Worm (Caenorhabditis elegans) whole organism, L4 larva: ENCODE data around the gene unc-64.

Experiments used
- F10B5.3 ChIP-seq: sonication (generic microtip); optimal IDR thresholded peaks from 2 replicates; lab custom pipeline; 2016; ENCODE audit warnings: mild to moderate bottlenecking, missing genetic modification characterization, missing compliant biosample characterization
- F26F4.8 ChIP-seq: fragments of 200-800 bp; sonication (Bioruptor generic); conservative IDR thresholded peaks from 2 replicates; pipeline ENCODE4 v1.3.6; 2022; ENCODE audit warnings: missing genetic modification characterization, missing compliant biosample characterization
- F37D6.2 ChIP-seq: sonication (generic microtip); optimal IDR thresholded peaks from 2 replicates; lab custom pipeline; 2016; ENCODE audit warnings: mild to moderate bottlenecking, missing genetic modification characterization, missing compliant biosample characterization
- T20F7.1 ChIP-seq: fragments of 200-800 bp; sonication (Bioruptor generic); optimal IDR thresholded peaks from 2 replicates; lab custom pipeline; 2018; ENCODE audit warnings: mild to moderate bottlenecking, missing genetic modification characterization, missing compliant biosample characterization
- Y105C5A.15 ChIP-seq: fragments of 200-800 bp; sonication (Bioruptor generic); IDR thresholded peaks from 2 replicates; pipeline ENCODE4 v1.3.6; 2022; ENCODE audit warnings: missing genetic modification characterization, missing compliant biosample characterization
- Y48G9A.11 ChIP-seq: fragments of 200-800 bp; sonication (Bioruptor generic); IDR thresholded peaks from 2 replicates; pipeline ENCODE4 v1.3.6; 2022; ENCODE audit warnings: missing genetic modification reagents, missing genetic modification characterization, missing compliant biosample characterization
- ZK337.2 ChIP-seq: fragments of 200-800 bp; sonication (Bioruptor generic); IDR thresholded peaks from 2 replicates; pipeline ENCODE4 v1.3.6; 2022; ENCODE audit warnings: missing genetic modification reagents, missing genetic modification characterization, missing compliant biosample characterization
- ZK546.5 ChIP-seq, 2 experiments: sonication (generic microtip); optimal IDR thresholded peaks; 2 replicates each; lab custom pipeline; 2017; ENCODE audit warnings: missing biosample characterization in 2 of 2, missing genetic modification characterization in 2 of 2
- aha-1 ChIP-seq: fragments of 150-350 bp; peaks from one replicate; lab custom pipeline; 2014; ENCODE audit warnings: missing biosample characterization, missing genetic modification characterization
- ceh-20 ChIP-seq: fragments of 200-800 bp; sonication (Bioruptor generic); IDR thresholded peaks from 2 replicates; pipeline ENCODE4 v1.3.6; 2022; ENCODE audit warnings: missing genetic modification reagents, missing genetic modification characterization, missing compliant biosample characterization
- ceh-44 ChIP-seq: fragments of 200-800 bp; sonication (Bioruptor generic); IDR thresholded peaks from 2 replicates; pipeline ENCODE4 v1.3.6; 2022; ENCODE audit warnings: missing genetic modification reagents, missing genetic modification characterization, missing compliant biosample characterization
- ceh-82 ChIP-seq: sonication (generic microtip); optimal IDR thresholded peaks from 2 replicates; lab custom pipeline; 2017; ENCODE audit warnings: missing biosample characterization, missing genetic modification characterization
- ces-1 ChIP-seq: fragments of 150-350 bp; sonication (generic microtip); optimal IDR thresholded peaks from 4 replicates; lab custom pipeline; 2014; ENCODE audit warnings: missing biosample characterization, missing genetic modification reagents, missing genetic modification characterization
- ctbp-1 ChIP-seq: fragments of 200-800 bp; sonication (Bioruptor generic); IDR thresholded peaks from 2 replicates; pipeline ENCODE4 v1.3.6; 2022; ENCODE audit warnings: missing genetic modification reagents, missing genetic modification characterization, missing compliant biosample characterization
- dmd-8 ChIP-seq: fragments of 200-800 bp; sonication (Bioruptor generic); IDR thresholded peaks from 2 replicates; pipeline ENCODE4 v1.3.6; 2022; ENCODE audit warnings: missing genetic modification characterization, missing compliant biosample characterization
- dve-1 ChIP-seq: sonication (generic microtip); optimal IDR thresholded peaks from 2 replicates; lab custom pipeline; 2017; ENCODE audit warnings: antibody characterized with exemption, mild to moderate bottlenecking, missing genetic modification characterization, missing compliant biosample characterization; ENCODE audit not compliant: insufficient read depth
- egl-27 ChIP-seq: sonication (generic microtip); optimal IDR thresholded peaks from 3 replicates; lab custom pipeline; 2017; ENCODE audit warnings: missing biosample characterization, missing genetic modification reagents, missing genetic modification characterization
- egl-43 ChIP-seq: fragments of 200-800 bp; sonication (Bioruptor generic); IDR thresholded peaks from 2 replicates; pipeline ENCODE4 v1.3.6; 2022; ENCODE audit warnings: missing genetic modification reagents, missing genetic modification characterization, missing compliant biosample characterization
- fkh-10 ChIP-seq: fragments of 150-350 bp; optimal IDR thresholded peaks from 2 replicates; lab custom pipeline; 2014; ENCODE audit warnings: missing biosample characterization, missing genetic modification reagents, missing genetic modification characterization
- gei-8 ChIP-seq: fragments of 200-800 bp; sonication (Bioruptor generic); optimal IDR thresholded peaks from 2 replicates; lab custom pipeline; 2018; ENCODE audit warnings: mild to moderate bottlenecking, missing genetic modification characterization, missing compliant biosample characterization
- hif-1 ChIP-seq, 2 experiments: sonication (generic microtip); optimal IDR thresholded peaks; 2 replicates each; lab custom pipeline; 2016 to 2017; ENCODE audit warnings: missing compliant biosample characterization in 2 of 2, missing genetic modification characterization in 2 of 2, missing genetic modification reagents in 2 of 2, missing genotype in 2 of 2, mild to moderate bottlenecking in 1 of 2
- hlh-30 ChIP-seq: sonication (generic microtip); optimal IDR thresholded peaks from 2 replicates; lab custom pipeline; 2017; ENCODE audit warnings: antibody characterized with exemption, mild to moderate bottlenecking, missing genetic modification characterization, missing compliant biosample characterization; ENCODE audit not compliant: insufficient read depth
- jun-1 ChIP-seq: fragments of 150-350 bp; optimal IDR thresholded peaks from 2 replicates; lab custom pipeline; 2014; ENCODE audit warnings: missing biosample characterization, missing genetic modification reagents, missing genetic modification characterization
- lim-7 ChIP-seq: fragments of 200-800 bp; sonication (Bioruptor generic); IDR thresholded peaks from 2 replicates; pipeline ENCODE4 v1.3.6; 2022; ENCODE audit warnings: missing genetic modification characterization, missing compliant biosample characterization
- lin-1 ChIP-seq: fragments of 200-800 bp; sonication (Bioruptor generic); IDR thresholded peaks from 2 replicates; pipeline ENCODE4 v1.3.6; 2022; ENCODE audit warnings: missing genetic modification reagents, missing genetic modification characterization, missing compliant biosample characterization
- lin-13 ChIP-seq: fragments of 150-350 bp; optimal IDR thresholded peaks from 2 replicates; lab custom pipeline; 2014; ENCODE audit warnings: missing biosample characterization, missing genetic modification reagents, missing genetic modification characterization
- lin-15B ChIP-seq: fragments of 150-350 bp; sonication (generic microtip); optimal IDR thresholded peaks from 3 replicates; lab custom pipeline; 2014; ENCODE audit warnings: missing biosample characterization, missing genetic modification characterization
- lin-38 ChIP-seq: fragments of 200-800 bp; sonication (Bioruptor generic); IDR thresholded peaks from 2 replicates; pipeline ENCODE4 v1.3.6; 2022; ENCODE audit warnings: missing genetic modification reagents, missing genetic modification characterization, missing compliant biosample characterization
- lsy-2 ChIP-seq, 2 experiments: fragments of 150-350 bp in 1 of 2; sonication (generic microtip) in 1 of 2; optimal IDR thresholded peaks; 2 replicates each; lab custom pipeline; 2014 to 2017; ENCODE audit warnings: missing biosample characterization in 2 of 2, missing genetic modification characterization in 2 of 2
- madf-9 ChIP-seq: fragments of 200-800 bp; sonication (Bioruptor generic); conservative IDR thresholded peaks from 2 replicates; pipeline ENCODE4 v1.3.6; 2022; ENCODE audit warnings: missing genetic modification reagents, missing genetic modification characterization, missing compliant biosample characterization
- mdl-1 ChIP-seq, 2 experiments: fragments of 150-350 bp in 1 of 2; sonication (generic microtip) in 1 of 2; optimal IDR thresholded peaks; 2 replicates each; lab custom pipeline; 2014 to 2017; ENCODE audit warnings: missing biosample characterization in 2 of 2, missing genetic modification characterization in 2 of 2
- mdt-29 ChIP-seq: fragments of 200-800 bp; sonication (Bioruptor generic); IDR thresholded peaks from 2 replicates; pipeline ENCODE4 v1.3.6; 2022; ENCODE audit warnings: missing genetic modification reagents, missing genetic modification characterization, missing compliant biosample characterization
- mep-1 ChIP-seq: fragments of 150-350 bp; sonication (generic microtip); optimal IDR thresholded peaks from 3 replicates; lab custom pipeline; 2014; ENCODE audit warnings: missing biosample characterization, missing genetic modification characterization
- nhr-102 ChIP-seq: sonication (generic microtip); optimal IDR thresholded peaks from 2 replicates; lab custom pipeline; 2016; ENCODE audit warnings: mild to moderate bottlenecking, missing genetic modification characterization, moderate library complexity, missing compliant biosample characterization
- nhr-11 ChIP-seq: fragments of 150-350 bp; optimal IDR thresholded peaks from 2 replicates; lab custom pipeline; 2014; ENCODE audit warnings: missing biosample characterization, missing genetic modification characterization
- nhr-25 ChIP-seq: sonication (generic microtip); optimal IDR thresholded peaks from 2 replicates; lab custom pipeline; 2017; ENCODE audit warnings: missing genetic modification characterization, mild to moderate bottlenecking, missing compliant biosample characterization, antibody characterized with exemption, moderate library complexity, borderline replicate concordance; ENCODE audit not compliant: insufficient read depth
- nhr-41 ChIP-seq: fragments of 200-800 bp; sonication (Bioruptor generic); IDR thresholded peaks from 2 replicates; pipeline ENCODE4 v1.3.6; 2022; ENCODE audit warnings: missing genetic modification reagents, missing genetic modification characterization, missing compliant biosample characterization
- nhr-42 ChIP-seq: fragments of 200-800 bp; sonication (Bioruptor generic); IDR thresholded peaks from 2 replicates; pipeline ENCODE4 v1.3.6; 2022; ENCODE audit warnings: missing genetic modification characterization, missing compliant biosample characterization
- nhr-6 ChIP-seq: fragments of 150-350 bp; optimal IDR thresholded peaks from 2 replicates; lab custom pipeline; 2014; ENCODE audit warnings: missing biosample characterization, missing genetic modification characterization
- rbr-2 ChIP-seq: sonication (generic microtip); optimal IDR thresholded peaks from 2 replicates; lab custom pipeline; 2016; ENCODE audit warnings: missing genotype, missing genetic modification characterization, missing compliant biosample characterization
- set-16 ChIP-seq: fragments of 200-800 bp; sonication (Bioruptor generic); IDR thresholded peaks from 2 replicates; pipeline ENCODE4 v1.3.6; 2022; ENCODE audit warnings: missing genetic modification reagents, missing genetic modification characterization, missing compliant biosample characterization
- snpc-4 ChIP-seq: fragments of 150-350 bp; optimal IDR thresholded peaks from 2 replicates; lab custom pipeline; 2014; ENCODE audit warnings: missing biosample characterization, missing genetic modification characterization
- spr-1 ChIP-seq: sonication (generic microtip); optimal IDR thresholded peaks from 2 replicates; lab custom pipeline; 2016; ENCODE audit warnings: mild to moderate bottlenecking, missing genetic modification characterization, missing compliant biosample characterization
- tag-97 ChIP-seq: fragments of 200-800 bp; sonication (Bioruptor generic); IDR thresholded peaks from 2 replicates; pipeline ENCODE4 v1.3.6; 2022; ENCODE audit warnings: missing genetic modification characterization, missing compliant biosample characterization
- tra-1 ChIP-seq: fragments of 200-800 bp; sonication (Bioruptor generic); IDR thresholded peaks from 2 replicates; pipeline ENCODE4 v1.3.6; 2022; ENCODE audit warnings: missing genetic modification reagents, missing genetic modification characterization, missing compliant biosample characterization
- vab-7 ChIP-seq: fragments of 200-800 bp; sonication (Bioruptor generic); IDR thresholded peaks from 2 replicates; pipeline ENCODE4 v1.3.6; 2022; ENCODE audit warnings: missing genetic modification reagents, missing genetic modification characterization, missing compliant biosample characterization
- zfp-2 ChIP-seq: sonication (generic microtip); optimal IDR thresholded peaks from 2 replicates; lab custom pipeline; 2016; ENCODE audit warnings: mild to moderate bottlenecking, missing genetic modification characterization, missing compliant biosample characterization
- zip-11 ChIP-seq: fragments of 200-800 bp; sonication (Bioruptor generic); IDR thresholded peaks from 2 replicates; pipeline ENCODE4 v1.3.6; 2022; ENCODE audit warnings: missing genetic modification characterization, missing compliant biosample characterization
- zip-2 ChIP-seq: fragments of 150-350 bp; optimal IDR thresholded peaks from 2 replicates; lab custom pipeline; 2014; ENCODE audit warnings: missing biosample characterization, missing genetic modification characterization
- ztf-11 ChIP-seq: fragments of 150-350 bp; optimal IDR thresholded peaks from 2 replicates; lab custom pipeline; 2014; ENCODE audit warnings: missing biosample characterization, missing genetic modification characterization

The unc-64 gene

ce11 chrIII:13268856-13269255 lies 8.2 kb upstream of the unc-64 start, which contains the start of gene cpf-2 (continued):
- peak; percentile 32 for TF ChIP-seq lin-13 (GFP tag; lab: Kevin White, UChicago)
- no peak for TF ChIP-seq T20F7.1 (GFP tag; lab: Kevin White, UChicago)
- peak; percentile 46 for TF ChIP-seq rbr-2 (tag; lab: Kevin White, UChicago)

- TF ChIP-seq set-16 (GFP tag; lab: Robert Waterston, UW), result no peak; the same call in 1 of the 2 replicates
- no peak for TF ChIP-seq egl-27 (tag; lab: Kevin White, UChicago)
- TF ChIP-seq zfp-2, result no peak
- TF ChIP-seq nhr-42 (GFP tag; lab: Robert Waterston, UW), result no peak
- no peak for TF ChIP-seq ceh-82
- no peak for TF ChIP-seq lin-1 (GFP tag; lab: Robert Waterston, UW)
- TF ChIP-seq egl-43, result no peak
- no peak for TF ChIP-seq tag-97 (GFP tag; lab: Robert Waterston, UW)
- TF ChIP-seq Y48G9A.11 (GFP tag; lab: Robert Waterston, UW), result no peak
- no peak for TF ChIP-seq ZK337.2
- TF ChIP-seq dve-1, result no peak
- TF ChIP-seq madf-9 (GFP tag; lab: Robert Waterston, UW), result no peak
- TF ChIP-seq F37D6.2 (tag; lab: Kevin White, UChicago), result peak; percentile 3
- no peak for TF ChIP-seq tra-1 (GFP tag; lab: Robert Waterston, UW)
- TF ChIP-seq nhr-6 (tag; lab: Kevin White, UChicago), result no peak
- no peak for TF ChIP-seq dmd-8 (GFP tag; lab: Robert Waterston, UW)
- peak; percentile 53 for TF ChIP-seq fkh-10 (GFP tag; lab: Kevin White, UChicago)
- TF ChIP-seq rbr-2 (tag; lab: Kevin White, UChicago), result peak; percentile 19
- no peak for TF ChIP-seq ces-1 (GFP tag; lab: Kevin White, UChicago)
- no peak for TF ChIP-seq nhr-41 (GFP tag; lab: Robert Waterston, UW)
- TF ChIP-seq ZK546.5 (tag; optimal IDR thresholded peaks at IDR 0.05; lab: Kevin White, UChicago), result no peak
- no peak for TF ChIP-seq hlh-30
- no peak for TF ChIP-seq vab-7
- TF ChIP-seq ceh-44 (GFP tag; lab: Robert Waterston, UW), result no peak
- TF ChIP-seq F26F4.8, result no peak
- TF ChIP-seq ztf-11, result no peak
- TF ChIP-seq lsy-2 (tag; optimal IDR thresholded peaks at IDR 0.05; lab: Kevin White, UChicago), result peak in 1 of 2 experiments; percentile 57
- TF ChIP-seq gei-8 (GFP tag; lab: Kevin White, UChicago), result no peak
- TF ChIP-seq nhr-25 (tag; lab: Kevin White, UChicago), result no peak
- TF ChIP-seq nhr-11, result no peak
- no peak for TF ChIP-seq lin-15B (tag; lab: Kevin White, UChicago)
- TF ChIP-seq lin-38, result no peak
- no peak for TF ChIP-seq ctbp-1
- TF ChIP-seq hif-1 (tag; optimal IDR thresholded peaks at IDR 0.05; lab: Kevin White, UChicago), result no peak
- no peak for TF ChIP-seq zip-2 (tag; lab: Kevin White, UChicago)
- peak; percentile 48 for TF ChIP-seq aha-1 (tag; lab: Kevin White, UChicago)
- TF ChIP-seq mdt-29 (GFP tag; lab: Robert Waterston, UW), result no peak
- TF ChIP-seq Y105C5A.15 (GFP tag; lab: Robert Waterston, UW), result no peak
- TF ChIP-seq mep-1 (tag; lab: Kevin White, UChicago), result peak; percentile 34
- no peak for TF ChIP-seq spr-1
- TF ChIP-seq jun-1 (tag; lab: Kevin White, UChicago), result no peak
- no peak for TF ChIP-seq F10B5.3 (tag; lab: Kevin White, UChicago)
- no peak for TF ChIP-seq snpc-4 (tag; lab: Kevin White, UChicago)
- no peak for TF ChIP-seq zip-11 (GFP tag; lab: Robert Waterston, UW)
- no peak for TF ChIP-seq nhr-102 (tag; lab: Kevin White, UChicago)
- no peak for TF ChIP-seq ceh-20
- TF ChIP-seq mdl-1 (tag; optimal IDR thresholded peaks at IDR 0.05; lab: Kevin White, UChicago), result peak in 1 of 2 experiments; percentile 10
- no peak for TF ChIP-seq lim-7 (GFP tag; lab: Robert Waterston, UW)
Observed at ce11 chrIII:13270896-13271295, 6.2 kb upstream of the unc-64 start.
